Worm (Caenorhabditis elegans) whole organism, late embryonic: ENCODE data around the gene snt-5.

Experiments used
- C38D4.7 ChIP-seq: fragments of 200-800 bp; sonication (Bioruptor generic); optimal IDR thresholded peaks from 2 replicates; lab custom pipeline; 2018; ENCODE audit warnings: mild to moderate bottlenecking, missing genetic modification characterization, moderate library complexity, missing compliant biosample characterization
- K02D7.2 ChIP-seq: sonication (generic microtip); optimal IDR thresholded peaks from 2 replicates; lab custom pipeline; 2017; ENCODE audit warnings: mild to moderate bottlenecking, missing genetic modification characterization, missing compliant biosample characterization
- T23F11.4 ChIP-seq: fragments of 200-800 bp; sonication (Bioruptor generic); optimal IDR thresholded peaks from 2 replicates; lab custom pipeline; 2018; ENCODE audit warnings: mild to moderate bottlenecking, missing genetic modification characterization, missing compliant biosample characterization
- Y22D7AL.16 ChIP-seq: sonication (generic microtip); optimal IDR thresholded peaks from 2 replicates; lab custom pipeline; 2016; ENCODE audit warnings: missing genetic modification characterization, missing compliant biosample characterization
- ama-1 ChIP-seq: fragments of 150-350 bp; optimal IDR thresholded peaks from 2 replicates; lab custom pipeline; 2014
- ceh-14 ChIP-seq: sonication (generic microtip); optimal IDR thresholded peaks from 2 replicates; lab custom pipeline; 2016; ENCODE audit warnings: missing genotype, missing genetic modification characterization, missing compliant biosample characterization
- ceh-22 ChIP-seq: sonication (generic microtip); optimal IDR thresholded peaks from 2 replicates; lab custom pipeline; 2017; ENCODE audit warnings: missing biosample characterization, missing genetic modification characterization
- ceh-24 ChIP-seq: sonication (generic microtip); optimal IDR thresholded peaks from 2 replicates; lab custom pipeline; 2016; ENCODE audit warnings: mild to moderate bottlenecking, missing genetic modification characterization, missing compliant biosample characterization
- ceh-34 ChIP-seq: sonication (generic microtip); optimal IDR thresholded peaks from 2 replicates; lab custom pipeline; 2016; ENCODE audit warnings: mild to moderate bottlenecking, missing genetic modification characterization, missing compliant biosample characterization
- ceh-45 ChIP-seq: fragments of 200-800 bp; sonication (Bioruptor generic); IDR thresholded peaks from 2 replicates; pipeline ENCODE4 v1.3.6; 2022; ENCODE audit warnings: missing genetic modification reagents, missing genetic modification characterization, missing compliant biosample characterization
- ceh-48 ChIP-seq: sonication (generic microtip); optimal IDR thresholded peaks from 2 replicates; lab custom pipeline; 2016; ENCODE audit warnings: missing genetic modification characterization, inconsistent platforms, missing compliant biosample characterization
- elt-2 ChIP-seq: sonication (generic microtip); optimal IDR thresholded peaks from 2 replicates; lab custom pipeline; 2016; ENCODE audit warnings: missing genetic modification reagents, missing genetic modification characterization, missing compliant biosample characterization
- ets-4 ChIP-seq: sonication (generic microtip); optimal IDR thresholded peaks from 2 replicates; lab custom pipeline; 2016; ENCODE audit warnings: missing genetic modification characterization, missing compliant biosample characterization
- eyg-1 ChIP-seq: sonication (generic microtip); optimal IDR thresholded peaks from 2 replicates; lab custom pipeline; 2016; ENCODE audit warnings: missing genotype, missing genetic modification characterization, missing compliant biosample characterization
- fax-1 ChIP-seq: sonication (generic microtip); optimal IDR thresholded peaks from 2 replicates; lab custom pipeline; 2016; ENCODE audit warnings: missing genotype, missing genetic modification characterization, missing compliant biosample characterization
- fkh-10 ChIP-seq: fragments of 150-350 bp; optimal IDR thresholded peaks from 2 replicates; lab custom pipeline; 2014; ENCODE audit warnings: missing biosample characterization, missing genetic modification reagents, missing genetic modification characterization
- fkh-6 ChIP-seq: sonication (generic microtip); optimal IDR thresholded peaks from 2 replicates; lab custom pipeline; 2016; ENCODE audit warnings: missing genetic modification characterization, missing compliant biosample characterization
- hlh-30 ChIP-seq: sonication (generic microtip); optimal IDR thresholded peaks from 2 replicates; lab custom pipeline; 2017; ENCODE audit warnings: antibody characterized with exemption, missing genetic modification characterization, missing compliant biosample characterization; ENCODE audit not compliant: insufficient read depth
- lin-11 ChIP-seq: fragments of 200-800 bp; sonication (Bioruptor generic); optimal IDR thresholded peaks from 2 replicates; lab custom pipeline; 2018; ENCODE audit warnings: mild to moderate bottlenecking, missing genetic modification characterization, missing compliant biosample characterization
- mec-3 ChIP-seq: sonication (generic microtip); optimal IDR thresholded peaks from 2 replicates; lab custom pipeline; 2016; ENCODE audit warnings: borderline replicate concordance, missing genetic modification characterization, missing compliant biosample characterization
- nfya-1 ChIP-seq: sonication (generic microtip); optimal IDR thresholded peaks from 2 replicates; lab custom pipeline; 2017; ENCODE audit warnings: missing genetic modification characterization, mild to moderate bottlenecking, missing compliant biosample characterization, antibody characterized with exemption, moderate library complexity
- odd-2 ChIP-seq: sonication (generic microtip); optimal IDR thresholded peaks from 2 replicates; lab custom pipeline; 2017; ENCODE audit warnings: antibody characterized with exemption, mild to moderate bottlenecking, missing genetic modification characterization, missing compliant biosample characterization
- pat-9 ChIP-seq: fragments of 200-800 bp; sonication (Bioruptor generic); optimal IDR thresholded peaks from 2 replicates; lab custom pipeline; 2018; ENCODE audit warnings: mild to moderate bottlenecking, missing genetic modification characterization, moderate library complexity, missing compliant biosample characterization
- rnt-1 ChIP-seq: sonication (generic microtip); optimal IDR thresholded peaks from 2 replicates; lab custom pipeline; 2016; ENCODE audit warnings: missing genetic modification characterization, missing compliant biosample characterization
- sdc-2 ChIP-seq: sonication (generic microtip); optimal IDR thresholded peaks from 2 replicates; lab custom pipeline; 2016; ENCODE audit warnings: missing genotype, missing genetic modification characterization, missing compliant biosample characterization
- syd-9 ChIP-seq: sonication (generic microtip); optimal IDR thresholded peaks from 2 replicates; lab custom pipeline; 2016; ENCODE audit warnings: mild to moderate bottlenecking, missing genetic modification characterization, moderate library complexity, missing compliant biosample characterization
- tbx-2 ChIP-seq: sonication (generic microtip); optimal IDR thresholded peaks from 2 replicates; lab custom pipeline; 2016; ENCODE audit warnings: missing genetic modification characterization, missing compliant biosample characterization
- tbx-7 ChIP-seq: sonication (generic microtip); optimal IDR thresholded peaks from 2 replicates; lab custom pipeline; 2016; ENCODE audit warnings: missing genotype, missing genetic modification characterization, missing compliant biosample characterization
- ttx-3 ChIP-seq: sonication (generic microtip); optimal IDR thresholded peaks from 2 replicates; lab custom pipeline; 2016; ENCODE audit warnings: missing genetic modification reagents, missing genetic modification characterization, missing compliant biosample characterization
- unc-3 ChIP-seq, 2 experiments: fragments of 200-800 bp in 1 of 2; sonication (Bioruptor generic) in 1 of 2; sonication (generic microtip) in 1 of 2; conservative IDR thresholded peaks in 1 of 2; optimal IDR thresholded peaks in 1 of 2; 2 replicates each; pipeline versions ENCODE4 v1.3.6 to Lab custom; 2016 to 2022; ENCODE audit warnings: missing compliant biosample characterization in 2 of 2, missing genetic modification characterization in 2 of 2, missing genetic modification reagents in 1 of 2
- unc-42 ChIP-seq: sonication (generic microtip); optimal IDR thresholded peaks from 2 replicates; lab custom pipeline; 2016; ENCODE audit warnings: missing genotype, missing genetic modification characterization, missing compliant biosample characterization
- unc-86 ChIP-seq: sonication (generic microtip); optimal IDR thresholded peaks from 2 replicates; lab custom pipeline; 2016; ENCODE audit warnings: missing genetic modification characterization, missing compliant biosample characterization

The snt-5 gene

DNA sequence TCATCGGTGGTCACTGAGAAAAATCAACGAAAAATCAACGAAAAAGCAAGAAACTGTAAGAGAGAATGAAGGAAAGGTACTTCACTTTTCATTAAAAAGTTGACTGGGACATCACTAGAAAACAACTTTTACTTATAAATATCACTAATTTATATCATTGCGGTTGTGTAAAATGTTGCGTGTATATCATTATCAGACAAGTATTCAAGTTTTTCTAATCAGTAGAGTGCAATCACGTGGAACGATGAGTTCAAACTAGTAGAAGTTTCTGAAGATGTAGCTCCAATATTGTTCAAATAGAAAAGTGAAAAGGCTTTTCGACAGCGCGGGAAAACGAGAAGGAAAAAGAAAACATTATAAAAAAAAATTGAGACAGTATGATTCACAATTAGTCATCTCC, 23.1 kb downstream of the snt-5 start:
- TF ChIP-seq elt-2 (peak; percentile 33), ceh-48 (no peak), lin-11 (tag; lab: Kevin White, UChicago) (no peak)

DNA sequence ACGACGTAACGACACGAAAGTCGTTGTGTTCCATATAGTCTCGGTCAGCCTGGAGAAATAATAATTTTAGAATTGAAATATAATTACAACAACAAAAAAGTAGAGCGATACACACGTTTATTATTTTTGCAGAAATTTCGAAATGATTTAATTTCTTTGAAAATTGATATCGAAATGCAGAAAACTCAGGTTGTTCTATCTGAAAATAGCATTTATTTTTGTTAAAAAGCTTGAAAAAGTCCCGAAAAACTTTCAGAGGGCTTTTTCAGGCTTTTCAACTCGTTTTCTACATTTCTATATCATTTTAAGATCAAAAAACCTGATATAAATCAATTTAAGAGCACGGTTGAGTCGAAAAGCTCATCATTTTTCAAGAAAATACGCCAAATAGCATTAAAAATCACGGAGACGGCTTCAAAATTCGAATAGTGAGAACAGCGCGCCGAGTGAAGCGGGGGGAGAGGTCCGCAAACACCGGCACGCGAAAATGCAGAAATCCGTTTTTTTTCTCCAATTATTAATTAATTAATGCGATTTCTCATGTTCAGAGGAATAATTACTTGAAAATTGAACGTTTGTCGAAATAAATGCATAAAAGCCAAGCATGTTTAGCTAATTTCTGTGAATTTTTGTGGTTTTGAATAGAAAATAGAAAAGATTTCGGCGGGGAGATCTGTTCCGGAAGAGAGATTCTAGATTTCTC, 28.0 kb downstream of the snt-5 start, which contains the start of gene rga-4:
rga-4 (minus strand) TSS at position 51 of the 703 bp plus-strand sequence.
- no peak for TF ChIP-seq hlh-30
- peak; percentile 22 for TF ChIP-seq nfya-1 (tag; lab: Kevin White, UChicago)
- TF ChIP-seq unc-42 (tag; lab: Kevin White, UChicago) = peak; percentile 76
- no peak for TF ChIP-seq T23F11.4 (GFP tag; lab: Kevin White, UChicago)
- TF ChIP-seq Y22D7AL.16 (tag; lab: Kevin White, UChicago) = no peak
- TF ChIP-seq ets-4 (tag; lab: Kevin White, UChicago) = no peak
- peak; percentile 44 for TF ChIP-seq ttx-3 (tag; lab: Kevin White, UChicago)
- no peak for TF ChIP-seq syd-9
- no peak for TF ChIP-seq eyg-1
- TF ChIP-seq ceh-14 (tag; lab: Kevin White, UChicago) = peak; percentile 72
- TF ChIP-seq pat-9 (tag; lab: Kevin White, UChicago) = no peak

DNA sequence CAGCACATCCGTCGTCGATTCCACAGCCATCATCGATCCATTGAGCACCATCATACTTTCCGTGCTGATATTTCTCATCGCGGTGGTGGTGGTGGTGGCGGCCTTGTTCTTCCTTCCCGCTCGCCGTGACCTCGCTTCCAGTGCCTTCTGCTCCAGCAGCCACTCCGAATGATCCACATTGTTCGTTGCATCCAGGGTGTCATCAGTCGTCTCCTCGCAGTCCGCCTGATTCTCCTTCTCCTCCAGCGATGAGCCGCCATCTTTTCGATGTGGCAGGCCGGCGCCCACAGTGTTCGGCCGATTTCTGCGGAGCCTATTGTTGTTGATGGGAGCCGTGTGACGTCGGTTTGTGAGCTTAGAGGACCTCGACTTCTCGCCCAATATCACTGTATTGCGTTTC, 33.3 kb downstream of the snt-5 start:
- TF ChIP-seq T23F11.4 (GFP tag; lab: Kevin White, UChicago) (no peak), odd-2 (tag; lab: Kevin White, UChicago) (no peak), ceh-24 (tag; lab: Kevin White, UChicago) (no peak), ttx-3 (tag; lab: Kevin White, UChicago) (no peak), ceh-22 (no peak), fkh-6 (no peak), rnt-1 (tag; lab: Kevin White, UChicago) (no peak), unc-86 (tag; lab: Kevin White, UChicago) (no peak), Y22D7AL.16 (tag; lab: Kevin White, UChicago) (no peak)

DNA sequence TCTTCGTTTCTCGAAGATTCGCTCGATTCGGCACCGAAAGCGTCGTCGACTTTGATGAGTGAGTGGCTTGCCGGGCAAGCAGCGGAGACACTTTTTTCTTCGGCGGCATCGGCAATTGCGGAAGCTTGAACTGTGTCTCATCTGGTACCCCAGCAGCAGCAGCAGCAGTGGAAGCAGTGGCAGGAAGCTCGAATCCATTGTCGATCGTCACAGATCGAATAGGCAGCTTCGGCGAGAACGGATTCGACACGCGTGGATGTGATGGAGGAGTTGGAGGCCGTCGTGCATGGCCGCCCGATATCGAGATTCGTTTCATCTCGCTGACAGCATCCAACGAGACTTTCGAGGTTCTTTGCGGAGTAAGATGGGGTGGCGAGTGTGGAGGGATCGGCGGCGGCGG, 36.4 kb downstream of the snt-5 start:
- TF ChIP-seq tbx-2 (tag; lab: Kevin White, UChicago) (no peak), odd-2 (tag; lab: Kevin White, UChicago) (no peak), tbx-7 (tag; lab: Kevin White, UChicago) (no peak)

DNA sequence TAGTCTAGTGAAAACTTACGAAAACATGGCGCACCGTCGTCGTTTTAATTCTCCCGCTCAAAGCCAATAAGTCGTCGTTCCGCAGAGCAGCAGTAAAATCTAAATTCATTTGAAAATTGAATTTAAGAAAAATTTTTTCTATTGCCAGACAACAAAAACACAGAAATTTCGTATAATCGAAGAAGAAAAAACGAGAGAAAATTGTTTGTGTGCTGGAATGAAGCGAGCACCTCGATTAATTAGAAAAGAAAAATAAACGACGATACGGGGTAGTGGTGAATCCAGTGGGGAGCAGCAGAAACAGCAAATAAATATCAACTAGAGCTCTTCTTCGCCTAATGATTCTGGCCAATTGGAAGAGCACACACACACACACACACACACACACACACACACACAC, 40.4 kb downstream of the snt-5 start, which contains the start of gene snt-3:
snt-3 (minus strand) TSS at position 101 of the 400 bp plus-strand sequence.
- no peak for TF ChIP-seq rnt-1 (tag; lab: Kevin White, UChicago)
- no peak for TF ChIP-seq K02D7.2 (tag; lab: Kevin White, UChicago)
- TF ChIP-seq sdc-2 = no peak
- no peak for TF ChIP-seq unc-3 (GFP tag; conservative IDR thresholded peaks at IDR 0.05; lab: Robert Waterston, UW)
- no peak for TF ChIP-seq unc-3 (tag; optimal IDR thresholded peaks at IDR 0.05; lab: Kevin White, UChicago)
- no peak for TF ChIP-seq ceh-48
- no peak for TF ChIP-seq ets-4 (tag; lab: Kevin White, UChicago)

DNA sequence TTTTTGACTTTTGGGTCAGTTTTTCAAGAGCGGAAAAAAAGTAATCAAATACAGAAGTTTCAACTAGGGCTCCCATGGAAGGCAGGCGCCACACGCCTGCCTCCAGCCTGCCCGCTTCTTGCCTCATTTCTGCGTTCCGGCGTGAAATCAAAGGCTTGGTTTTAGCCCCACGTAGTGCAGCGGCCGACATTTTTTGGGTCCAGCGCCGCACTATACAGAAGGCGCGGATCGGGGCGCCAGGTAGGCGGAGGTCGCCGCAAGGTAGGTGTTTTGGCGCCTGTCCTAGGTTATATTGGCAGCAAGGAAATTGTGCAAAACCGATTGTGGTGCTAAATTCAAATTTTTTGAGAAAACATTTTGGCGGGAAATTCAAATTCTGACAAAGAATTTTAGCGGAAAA, 43.2 kb downstream of the snt-5 start:
- TF ChIP-seq ets-4 (tag; lab: Kevin White, UChicago) = no peak
- no peak for TF ChIP-seq rnt-1 (tag; lab: Kevin White, UChicago)
- no peak for TF ChIP-seq fax-1
- TF ChIP-seq ceh-45 = no peak
- no peak for TF ChIP-seq ceh-34 (tag; lab: Kevin White, UChicago)
- no peak for TF ChIP-seq C38D4.7 (GFP tag; lab: Kevin White, UChicago)
- no peak for TF ChIP-seq mec-3 (tag; lab: Kevin White, UChicago)
- no peak for TF ChIP-seq ama-1 (lab: Kevin White, UChicago)
- no peak for TF ChIP-seq elt-2
- no peak for TF ChIP-seq fkh-10
